Worm (Caenorhabditis elegans) whole organism, L1 larva: ENCODE data around the gene wee-1.1.

ENCODE experiments used
- aha-1 ChIP-seq: fragments of 150-350 bp; optimal IDR thresholded peaks from 2 replicates; lab custom pipeline; 2014; ENCODE audit warnings: missing biosample characterization, missing genetic modification characterization
- alr-1 ChIP-seq: fragments of 200-800 bp; sonication (Bioruptor generic); optimal IDR thresholded peaks from 2 replicates; lab custom pipeline; 2018; ENCODE audit warnings: borderline replicate concordance, mild to moderate bottlenecking, missing genetic modification characterization, missing compliant biosample characterization
- ceh-8 ChIP-seq: fragments of 200-800 bp; sonication (Bioruptor generic); optimal IDR thresholded peaks from 2 replicates; lab custom pipeline; 2018; ENCODE audit warnings: mild to moderate bottlenecking, missing genetic modification characterization, moderate library complexity, missing compliant biosample characterization
- ceh-82 ChIP-seq, 3 experiments: fragments of 150-350 bp in 1 of 3; sonication (generic microtip) in 2 of 3; optimal IDR thresholded peaks; 2 replicates each; lab custom pipeline; 2014 to 2017; ENCODE audit warnings: missing biosample characterization in 3 of 3, missing genetic modification characterization in 3 of 3
- ceh-88 ChIP-seq: fragments of 200-800 bp; sonication (Bioruptor generic); IDR thresholded peaks from 2 replicates; pipeline ENCODE4 v1.3.6; 2022; ENCODE audit warnings: missing genetic modification characterization, missing compliant biosample characterization
- dpl-1 ChIP-seq, 3 experiments: fragments of 150-350 bp in 2 of 3; sonication (generic microtip) in 1 of 3; optimal IDR thresholded peaks; 2 replicates each; lab custom pipeline; 2014 to 2017; ENCODE audit warnings: missing biosample characterization in 3 of 3, missing genetic modification characterization in 3 of 3, missing genetic modification reagents in 3 of 3
- efl-1 ChIP-seq, 4 experiments: fragments of 150-350 bp; optimal IDR thresholded peaks in 3 of 4; peaks in 1 of 4; 1 replicate in 1 of 4; 2 replicates in 3 of 4; lab custom pipeline; 2014; ENCODE audit warnings: missing biosample characterization in 2 of 4, missing genetic modification characterization in 2 of 4, missing genetic modification reagents in 2 of 4
- egl-13 ChIP-seq: sonication (generic microtip); optimal IDR thresholded peaks from 2 replicates; lab custom pipeline; 2016; ENCODE audit warnings: missing genotype, missing genetic modification reagents, missing genetic modification characterization, missing compliant biosample characterization
- egl-27 ChIP-seq, 2 experiments: fragments of 150-350 bp in 1 of 2; sonication (generic microtip); optimal IDR thresholded peaks; 3 replicates each; lab custom pipeline; 2017 to 2018; ENCODE audit warnings: missing biosample characterization in 2 of 2, missing genetic modification characterization in 2 of 2, missing genetic modification reagents in 2 of 2
- elt-2 ChIP-seq: sonication (generic microtip); optimal IDR thresholded peaks from 2 replicates; lab custom pipeline; 2016; ENCODE audit warnings: missing genetic modification characterization, mild to moderate bottlenecking, inconsistent platforms, missing compliant biosample characterization, missing genetic modification reagents
- elt-3 ChIP-seq, 6 experiments: fragments of 150-350 bp in 1 of 6; sonication (generic microtip); optimal IDR thresholded peaks; 2 replicates each; lab custom pipeline; 2017 to 2018; ENCODE audit warnings: missing biosample characterization in 6 of 6, missing genetic modification characterization in 6 of 6, inconsistent platforms in 1 of 6
- hpl-2 ChIP-seq: fragments of 150-350 bp; optimal IDR thresholded peaks from 2 replicates; lab custom pipeline; 2014; ENCODE audit warnings: missing biosample characterization, missing genetic modification reagents, missing genetic modification characterization
- irx-1 ChIP-seq: sonication (generic microtip); optimal IDR thresholded peaks from 2 replicates; lab custom pipeline; 2016; ENCODE audit warnings: missing genetic modification characterization, missing compliant biosample characterization
- lin-14 ChIP-seq: fragments of 200-800 bp; sonication (Bioruptor generic); optimal IDR thresholded peaks from 2 replicates; lab custom pipeline; 2018; ENCODE audit warnings: mild to moderate bottlenecking, missing genetic modification characterization, moderate library complexity, missing compliant biosample characterization
- mdl-1 ChIP-seq, 2 experiments: fragments of 150-350 bp; optimal IDR thresholded peaks; 2 replicates each; lab custom pipeline; 2014 to 2017; ENCODE audit warnings: missing biosample characterization in 2 of 2, missing genetic modification characterization in 2 of 2, inconsistent platforms in 1 of 2
- nhr-12 ChIP-seq: sonication (generic microtip); optimal IDR thresholded peaks from 2 replicates; lab custom pipeline; 2017; ENCODE audit warnings: missing biosample characterization, missing genetic modification characterization
- nhr-19 ChIP-seq: fragments of 200-800 bp; sonication (Bioruptor generic); conservative IDR thresholded peaks from 2 replicates; pipeline ENCODE4 v1.3.6; 2022; ENCODE audit warnings: missing genetic modification characterization, missing compliant biosample characterization
- nhr-237 ChIP-seq: fragments of 150-350 bp; optimal IDR thresholded peaks from 2 replicates; lab custom pipeline; 2014; ENCODE audit warnings: missing biosample characterization, missing genetic modification characterization
- nhr-90 ChIP-seq: sonication (generic microtip); optimal IDR thresholded peaks from 2 replicates; lab custom pipeline; 2016; ENCODE audit warnings: mild to moderate bottlenecking, missing genetic modification characterization, missing compliant biosample characterization; ENCODE audit not compliant: poor library complexity
- pag-3 ChIP-seq: sonication (generic microtip); optimal IDR thresholded peaks from 2 replicates; lab custom pipeline; 2017; ENCODE audit warnings: missing genetic modification characterization, mild to moderate bottlenecking, missing compliant biosample characterization, antibody characterized with exemption, borderline replicate concordance; ENCODE audit not compliant: insufficient read depth
- pax-3 ChIP-seq: fragments of 200-800 bp; sonication (Bioruptor generic); optimal IDR thresholded peaks from 2 replicates; lab custom pipeline; 2018; ENCODE audit warnings: mild to moderate bottlenecking, missing genetic modification characterization, moderate library complexity, missing compliant biosample characterization
- skn-1 ChIP-seq: fragments of 150-350 bp; optimal IDR thresholded peaks from 2 replicates; lab custom pipeline; 2014; ENCODE audit warnings: missing biosample characterization, missing genetic modification characterization
- snpc-4 ChIP-seq: fragments of 150-350 bp; optimal IDR thresholded peaks from 2 replicates; lab custom pipeline; 2014; ENCODE audit warnings: missing biosample characterization, missing genetic modification characterization
- swsn-7 ChIP-seq: sonication (generic microtip); optimal IDR thresholded peaks from 2 replicates; lab custom pipeline; 2016; ENCODE audit warnings: missing genetic modification characterization, missing compliant biosample characterization
- tbx-2 ChIP-seq: sonication (generic microtip); optimal IDR thresholded peaks from 2 replicates; lab custom pipeline; 2016; ENCODE audit warnings: missing genetic modification characterization, missing compliant biosample characterization
- unc-130 ChIP-seq: fragments of 150-350 bp; optimal IDR thresholded peaks from 2 replicates; lab custom pipeline; 2017; ENCODE audit warnings: missing biosample characterization, missing genetic modification characterization, inconsistent platforms
- unc-30 ChIP-seq: sonication (generic microtip); optimal IDR thresholded peaks from 2 replicates; lab custom pipeline; 2017; ENCODE audit warnings: missing biosample characterization, missing genetic modification characterization
- zag-1 ChIP-seq: fragments of 150-350 bp; optimal IDR thresholded peaks from 2 replicates; lab custom pipeline; 2014; ENCODE audit warnings: missing biosample characterization, missing genetic modification characterization

wee-1.1 gene

DNA sequence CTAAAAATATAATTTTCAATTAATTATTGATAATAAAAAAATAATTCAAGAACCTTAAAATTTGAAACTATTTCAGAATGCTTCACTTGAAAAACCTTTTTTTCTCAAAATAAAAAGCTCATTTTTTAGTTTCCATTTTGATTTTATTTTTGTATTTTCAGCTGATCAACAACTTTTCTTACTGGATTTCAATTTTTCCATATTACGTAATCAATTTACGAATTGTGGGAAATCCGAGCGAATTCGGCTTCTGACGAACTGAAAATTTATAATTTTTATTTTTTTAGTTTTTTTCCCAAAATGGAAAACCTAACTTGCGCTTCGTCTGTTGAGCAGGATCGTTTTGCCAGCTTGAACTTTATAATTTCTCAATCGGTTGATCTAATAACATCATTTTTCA is 45.9 kb downstream of the wee-1.1 start, which contains the start of gene sra-8:
Gene sra-8, plus strand, starts transcription at position 301 of the 400 bp plus-strand sequence.
- TF ChIP-seq nhr-19 (GFP tag; lab: Robert Waterston, UW) (no peak), hpl-2 (GFP tag; lab: Kevin White, UChicago) (no peak), tbx-2 (tag; lab: Kevin White, UChicago) (no peak), lin-14 (GFP tag; lab: Kevin White, UChicago) (no peak), unc-130 (no peak), unc-30 (tag; lab: Kevin White, UChicago) (no peak), ceh-8 (no peak), efl-1 (optimal IDR thresholded peaks at IDR 0.05; lab: Kevin White, UChicago) (no peak), efl-1 (GFP tag; optimal IDR thresholded peaks at IDR 0.05 in 1 of 2; lab: Kevin White, UChicago) (no peak), elt-3 (tag; optimal IDR thresholded peaks at IDR 0.05; lab: Kevin White, UChicago) (no peak), egl-27 (tag; optimal IDR thresholded peaks at IDR 0.05; lab: Kevin White, UChicago) (no peak), irx-1 (tag; lab: Kevin White, UChicago) (no peak), alr-1 (no peak), snpc-4 (no peak), nhr-90 (tag; lab: Kevin White, UChicago) (no peak), swsn-7 (no peak), skn-1 (tag; lab: Kevin White, UChicago) (no peak), ceh-82 (tag; optimal IDR thresholded peaks at IDR 0.05; lab: Kevin White, UChicago) (no peak), pax-3 (no peak), aha-1 (tag; lab: Kevin White, UChicago) (no peak)

DNA sequence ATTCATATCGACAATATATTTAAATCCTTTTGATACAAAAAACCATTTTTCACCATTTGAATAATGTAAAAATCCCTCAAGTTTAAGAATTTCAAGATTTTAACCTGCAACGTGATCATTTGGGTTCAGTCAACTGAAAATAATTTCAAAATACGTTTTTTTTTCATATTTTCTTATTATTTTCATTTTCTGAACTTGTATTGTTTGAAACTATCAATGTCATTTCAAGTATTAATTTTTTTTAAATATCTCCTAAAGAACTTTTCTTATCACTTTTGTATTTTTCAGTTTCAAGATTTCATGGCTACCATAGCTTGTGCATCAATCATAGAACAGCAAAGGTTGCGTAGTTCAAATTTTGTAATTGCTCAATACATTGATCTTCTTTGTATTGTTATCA is 51.4 kb downstream of the wee-1.1 start, which contains the start of gene sra-9:
Gene sra-9, plus strand, starts transcription at position 301 of the 400 bp plus-strand sequence.
- TF ChIP-seq zag-1 (tag; lab: Kevin White, UChicago) (no peak), mdl-1 (tag; optimal IDR thresholded peaks at IDR 0.05; lab: Kevin White, UChicago) (no peak), pag-3 (tag; lab: Kevin White, UChicago) (no peak), nhr-237 (tag; lab: Kevin White, UChicago) (no peak), unc-30 (tag; lab: Kevin White, UChicago) (no peak), swsn-7 (no peak), dpl-1 (GFP tag; optimal IDR thresholded peaks at IDR 0.05; lab: Kevin White, UChicago) (no peak), elt-2 (tag; lab: Kevin White, UChicago) (no peak), nhr-19 (GFP tag; lab: Robert Waterston, UW) (no peak), ceh-88 (GFP tag; lab: Robert Waterston, UW) (no peak), egl-13 (no peak), nhr-12 (tag; lab: Kevin White, UChicago) (no peak)
